Fruit fly (Drosophila melanogaster) whole organism, embryonic: Measurements from ENCODE around the gene CG6659.

Experiments
- CG10274 ChIP-seq: fragments of 200-800 bp; sonication (Bioruptor generic); optimal IDR thresholded peaks from 3 replicates; lab custom pipeline; 2017; ENCODE audit warnings: missing biosample characterization, mild to moderate bottlenecking, missing genetic modification characterization
- CG10321 ChIP-seq: fragments of 200-800 bp; sonication (Bioruptor generic); IDR thresholded peaks from 2 replicates; pipeline ENCODE4 v1.3.6; 2022; ENCODE audit warnings: missing biosample characterization, missing genetic modification characterization
- CG10959 ChIP-seq: fragments of 200-800 bp; sonication (Bioruptor generic); IDR thresholded peaks from 2 replicates; pipeline ENCODE4 v1.3.6; 2022; ENCODE audit warnings: missing biosample characterization, missing genetic modification characterization
- CG11398 ChIP-seq: fragments of 200-800 bp; sonication (Bioruptor generic); optimal IDR thresholded peaks from 2 replicates; lab custom pipeline; 2016; ENCODE audit warnings: missing biosample characterization, missing genetic modification characterization
- CG12769 ChIP-seq: fragments of 200-800 bp; sonication (Bioruptor generic); optimal IDR thresholded peaks from 2 replicates; lab custom pipeline; 2019; ENCODE audit warnings: missing biosample characterization, mild to moderate bottlenecking, missing genetic modification characterization, moderate library complexity
- CG14014 ChIP-seq: fragments of 200-800 bp; sonication (Bioruptor generic); IDR thresholded peaks from 2 replicates; pipeline ENCODE4 v1.3.6; 2022; ENCODE audit warnings: missing biosample characterization, missing genetic modification characterization
- CG14050 ChIP-seq: fragments of 200-800 bp; sonication (Bioruptor generic); IDR thresholded peaks from 3 replicates; pipeline ENCODE4 v1.3.6; 2022; ENCODE audit warnings: missing biosample characterization, missing genetic modification characterization
- CG2875 ChIP-seq: fragments of 200-800 bp; sonication (Bioruptor generic); optimal IDR thresholded peaks from 2 replicates; lab custom pipeline; 2017; ENCODE audit warnings: missing biosample characterization, mild to moderate bottlenecking, missing genetic modification characterization, missing genetic modification reagents
- CG32772 ChIP-seq: fragments of 200-800 bp; sonication (Bioruptor generic); IDR thresholded peaks from 2 replicates; pipeline ENCODE4 v1.3.6; 2022; ENCODE audit warnings: missing biosample characterization, missing genetic modification characterization
- CG4360 ChIP-seq: fragments of 200-800 bp; sonication (Bioruptor generic); IDR thresholded peaks from 2 replicates; pipeline ENCODE4 v1.3.6; 2022; ENCODE audit warnings: missing biosample characterization, missing genetic modification characterization
- CG5953 ChIP-seq: fragments of 200-800 bp; sonication (Bioruptor generic); IDR thresholded peaks from 2 replicates; pipeline ENCODE4 v1.3.6; 2022; ENCODE audit warnings: missing biosample characterization, missing genetic modification characterization
- CG6254 ChIP-seq: fragments of 200-800 bp; sonication (Bioruptor generic); optimal IDR thresholded peaks from 3 replicates; lab custom pipeline; 2017; ENCODE audit warnings: mild to moderate bottlenecking, missing biosample characterization, missing genetic modification reagents, missing genetic modification characterization
- CG8089 ChIP-seq: fragments of 200-800 bp; sonication (Bioruptor generic); optimal IDR thresholded peaks from 3 replicates; lab custom pipeline; 2016; ENCODE audit warnings: missing biosample characterization, missing genetic modification characterization
- CG8765 ChIP-seq: fragments of 200-800 bp; sonication (Bioruptor generic); IDR thresholded peaks from 2 replicates; pipeline ENCODE4 v1.3.6; 2022; ENCODE audit warnings: missing biosample characterization, missing genetic modification characterization
- CG9609 ChIP-seq: fragments of 200-800 bp; sonication (Bioruptor generic); optimal IDR thresholded peaks from 3 replicates; lab custom pipeline; 2016; ENCODE audit warnings: missing biosample characterization, missing genetic modification characterization
- CG9727 ChIP-seq: fragments of 200-800 bp; sonication (Bioruptor generic); optimal IDR thresholded peaks from 3 replicates; lab custom pipeline; 2017; ENCODE audit warnings: missing biosample characterization, mild to moderate bottlenecking, missing genetic modification characterization
- D ChIP-seq, 2 experiments: fragments of 200-800 bp in 1 of 2; fragments of >200 bp in 1 of 2; sonication (Bioruptor generic) in 1 of 2; optimal IDR thresholded peaks; 2 replicates in 1 of 2; 3 replicates in 1 of 2; lab custom pipeline; 2017; ENCODE audit warnings: mild to moderate bottlenecking in 1 of 2, missing biosample characterization in 1 of 2, missing genetic modification characterization in 1 of 2, missing genetic modification reagents in 1 of 2
- Dfd ChIP-seq, 2 experiments: fragments of >200 bp; optimal IDR thresholded peaks; 2 replicates each; lab custom pipeline; 2017; ENCODE audit warnings: missing biosample characterization in 2 of 2, missing genetic modification characterization in 2 of 2
- Dip3 ChIP-seq: fragments of 200-800 bp; sonication (Bioruptor generic); optimal IDR thresholded peaks from 3 replicates; lab custom pipeline; 2016; ENCODE audit warnings: missing biosample characterization, missing genetic modification characterization
- Elba2 ChIP-seq: fragments of 200-800 bp; sonication (Bioruptor generic); optimal IDR thresholded peaks from 3 replicates; lab custom pipeline; 2016; ENCODE audit warnings: missing biosample characterization, missing genetic modification characterization
- Hmr ChIP-seq: fragments of 200-800 bp; sonication (Bioruptor generic); optimal IDR thresholded peaks from 3 replicates; lab custom pipeline; 2017; ENCODE audit warnings: mild to moderate bottlenecking, missing biosample characterization, missing genetic modification reagents, missing genetic modification characterization
- Mad ChIP-seq: fragments of 200-800 bp; sonication (Bioruptor generic); optimal IDR thresholded peaks from 2 replicates; lab custom pipeline; 2016; ENCODE audit warnings: missing biosample characterization, missing genetic modification characterization
- Med ChIP-seq: fragments of 200-800 bp; sonication (Bioruptor generic); peaks from one replicate; lab custom pipeline; 2016; ENCODE audit warnings: missing biosample characterization, missing genetic modification characterization, mild to moderate bottlenecking, inconsistent platforms, moderate library complexity
- Rfx ChIP-seq: fragments of 200-800 bp; sonication (Bioruptor generic); IDR thresholded peaks from 2 replicates; pipeline ENCODE4 v1.3.6; 2022; ENCODE audit warnings: missing biosample characterization, missing genetic modification characterization
- Sin3A ChIP-seq: fragments of >200 bp; optimal IDR thresholded peaks from 2 replicates; lab custom pipeline; 2018
- amos ChIP-seq: fragments of 200-800 bp; sonication (Bioruptor generic); IDR thresholded peaks from 2 replicates; pipeline ENCODE4 v1.3.6; 2022; ENCODE audit warnings: missing biosample characterization, missing genetic modification characterization; ENCODE audit not compliant: partially characterized antibody
- br ChIP-seq: fragments of >200 bp; optimal IDR thresholded peaks from 2 replicates; lab custom pipeline; 2017
- chif ChIP-seq, 2 experiments: fragments of 200-800 bp; sonication (Bioruptor generic); optimal IDR thresholded peaks; 3 replicates each; lab custom pipeline; 2016; ENCODE audit warnings: missing biosample characterization in 2 of 2, missing genetic modification characterization in 2 of 2
- dpn ChIP-seq, 2 experiments: fragments of 200-800 bp; sonication (Bioruptor generic); optimal IDR thresholded peaks; 3 replicates each; lab custom pipeline; 2016; ENCODE audit warnings: missing biosample characterization in 2 of 2, missing genetic modification characterization in 2 of 2
- ewg ChIP-seq: fragments of 200-800 bp; sonication (Bioruptor generic); optimal IDR thresholded peaks from 3 replicates; lab custom pipeline; 2017; ENCODE audit warnings: mild to moderate bottlenecking, missing biosample characterization, missing genetic modification reagents, missing genetic modification characterization
- fd64A ChIP-seq: fragments of 200-800 bp; sonication (Bioruptor generic); optimal IDR thresholded peaks from 3 replicates; lab custom pipeline; 2018; ENCODE audit warnings: missing biosample characterization, mild to moderate bottlenecking, missing genetic modification characterization
- gfzf ChIP-seq: fragments of 200-800 bp; sonication (Bioruptor generic); optimal IDR thresholded peaks from 2 replicates; lab custom pipeline; 2016; ENCODE audit warnings: missing biosample characterization, mild to moderate bottlenecking, missing genetic modification characterization, moderate library complexity
- gro ChIP-seq: fragments of 200-800 bp; sonication (Bioruptor generic); optimal IDR thresholded peaks from 2 replicates; lab custom pipeline; 2016; ENCODE audit warnings: missing biosample characterization, missing genetic modification characterization
- gsb-n ChIP-seq: fragments of 200-800 bp; sonication (Bioruptor generic); optimal IDR thresholded peaks from 3 replicates; lab custom pipeline; 2018; ENCODE audit warnings: missing biosample characterization, mild to moderate bottlenecking, missing genetic modification characterization
- hbn ChIP-seq: fragments of 200-800 bp; sonication (Bioruptor generic); IDR thresholded peaks from 2 replicates; pipeline ENCODE4 v1.3.6; 2022; ENCODE audit warnings: missing biosample characterization, missing genetic modification characterization; ENCODE audit not compliant: partially characterized antibody
- inv ChIP-seq: fragments of 200-800 bp; sonication (Bioruptor generic); IDR thresholded peaks from 2 replicates; pipeline ENCODE4 v1.3.6; 2022; ENCODE audit warnings: missing biosample characterization, missing genetic modification characterization; ENCODE audit not compliant: partially characterized antibody
- jing ChIP-seq: fragments of 200-800 bp; sonication (Bioruptor generic); optimal IDR thresholded peaks from 2 replicates; lab custom pipeline; 2018; ENCODE audit warnings: missing biosample characterization, mild to moderate bottlenecking, missing genetic modification characterization
- ken ChIP-seq: fragments of 200-800 bp; sonication (Bioruptor generic); IDR thresholded peaks from 3 replicates; pipeline ENCODE4 v1.3.6; 2022; ENCODE audit warnings: missing biosample characterization, missing genetic modification characterization
- kni ChIP-seq: fragments of 200-800 bp; sonication (Bioruptor generic); optimal IDR thresholded peaks from 3 replicates; lab custom pipeline; 2017; ENCODE audit warnings: mild to moderate bottlenecking, missing biosample characterization, missing genetic modification reagents, missing genetic modification characterization
- knrl ChIP-seq: fragments of 200-800 bp; sonication (Bioruptor generic); IDR thresholded peaks from 3 replicates; pipeline ENCODE4 v1.3.6; 2022; ENCODE audit warnings: missing biosample characterization, missing genetic modification characterization; ENCODE audit not compliant: partially characterized antibody
- oc ChIP-seq: fragments of 200-800 bp; sonication (Bioruptor generic); optimal IDR thresholded peaks from 2 replicates; lab custom pipeline; 2018; ENCODE audit warnings: missing biosample characterization, mild to moderate bottlenecking, missing genetic modification characterization, moderate library complexity
- onecut ChIP-seq: fragments of 200-800 bp; sonication (Bioruptor generic); IDR thresholded peaks from 2 replicates; pipeline ENCODE4 v1.3.6; 2022; ENCODE audit warnings: missing biosample characterization, missing genetic modification characterization
- phol ChIP-seq: fragments of 200-800 bp; sonication (Bioruptor generic); optimal IDR thresholded peaks from 3 replicates; lab custom pipeline; 2018; ENCODE audit warnings: missing biosample characterization, mild to moderate bottlenecking, missing genetic modification characterization, moderate library complexity
- row ChIP-seq: fragments of 200-800 bp; sonication (Bioruptor generic); IDR thresholded peaks from 3 replicates; pipeline ENCODE4 v1.3.6; 2022; ENCODE audit warnings: missing biosample characterization, missing genetic modification characterization
- sug ChIP-seq: fragments of 200-800 bp; optimal IDR thresholded peaks from 2 replicates; lab custom pipeline; 2019; ENCODE audit warnings: missing biosample characterization, mild to moderate bottlenecking, missing genetic modification characterization, moderate library complexity
- trem ChIP-seq: fragments of 200-800 bp; optimal IDR thresholded peaks from 3 replicates; lab custom pipeline; 2019; ENCODE audit warnings: missing biosample characterization, mild to moderate bottlenecking, missing genetic modification characterization, moderate library complexity
- trh ChIP-seq: fragments of 200-800 bp; sonication (Bioruptor generic); optimal IDR thresholded peaks from 2 replicates; lab custom pipeline; 2016; ENCODE audit warnings: missing biosample characterization, missing genetic modification characterization
- unpg ChIP-seq: fragments of 200-800 bp; sonication (Bioruptor generic); optimal IDR thresholded peaks from 3 replicates; lab custom pipeline; 2018; ENCODE audit warnings: missing biosample characterization, mild to moderate bottlenecking, missing genetic modification characterization, moderate library complexity
- wor ChIP-seq: fragments of 200-800 bp; sonication (Bioruptor generic); IDR thresholded peaks from 2 replicates; pipeline ENCODE4 v1.3.6; 2022; ENCODE audit warnings: missing biosample characterization, missing genetic modification characterization
- zen ChIP-seq: fragments of 200-800 bp; sonication (Bioruptor generic); optimal IDR thresholded peaks from 3 replicates; lab custom pipeline; 2018; ENCODE audit warnings: missing biosample characterization, mild to moderate bottlenecking, missing genetic modification characterization, moderate library complexity

The CG6659 gene

DNA sequence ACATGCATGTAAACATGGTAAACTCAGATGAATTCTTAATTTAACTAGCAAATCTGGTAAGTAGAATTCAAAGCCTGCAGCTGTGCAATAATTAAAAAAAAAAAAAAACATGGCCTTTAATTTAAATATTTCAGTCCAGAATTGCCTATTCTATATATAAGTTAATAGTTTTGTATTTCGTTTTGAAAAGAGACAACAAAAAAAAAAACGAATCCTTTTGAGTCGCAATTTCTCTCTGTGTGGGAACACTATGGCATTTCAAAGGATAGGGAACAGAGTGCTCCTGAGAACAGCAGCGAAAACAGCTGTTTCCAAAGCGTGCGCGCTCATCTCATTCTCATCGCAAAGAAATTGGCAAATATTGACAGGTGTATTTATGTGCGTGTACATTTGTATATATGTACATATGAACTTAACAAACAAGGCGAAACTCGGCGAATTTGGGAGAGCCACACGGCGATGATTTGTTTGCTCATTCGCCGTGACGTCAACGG, 11.3 kb downstream of the CG6659 start (continued):
- TF ChIP-seq D (optimal IDR thresholded peaks at IDR 0.05; lab: Kevin White, UChicago) (no peak), D (GFP tag; optimal IDR thresholded peaks at IDR 0.05; lab: Kevin White, UChicago) (peak; percentile 57), kni (GFP tag; lab: Kevin White, UChicago) (peak; percentile 6), jing (GFP tag; lab: Kevin White, UChicago) (no peak), knrl (no peak), oc (peak; percentile 4), amos (GFP tag; lab: Robert Waterston, UW) (no peak), CG8089 (no peak), wor (GFP tag; lab: Robert Waterston, UW) (peak; percentile 55), trem (tag; lab: Kevin White, UChicago) (peak; percentile 38), sug (tag; lab: Kevin White, UChicago) (no peak), CG9609 (GFP tag; lab: Kevin White, UChicago) (peak; percentile 8), CG4360 (GFP tag; lab: Robert Waterston, UW) (no peak), Med (peak; percentile 77), gsb-n (tag; lab: Kevin White, UChicago) (peak; percentile 50), CG6254 (GFP tag; lab: Kevin White, UChicago) (peak; percentile 35), Sin3A (lab: Kevin White, UChicago) (no peak), CG10321 (GFP tag; lab: Robert Waterston, UW) (no peak), fd64A (GFP tag; lab: Kevin White, UChicago) (peak; percentile 30), Dip3 (GFP tag; lab: Kevin White, UChicago) (peak; percentile 10), unpg (GFP tag; lab: Kevin White, UChicago) (peak; percentile 60), Dfd (GFP tag; optimal IDR thresholded peaks at IDR 0.05; lab: Kevin White, UChicago) (no peak), dpn (GFP tag; optimal IDR thresholded peaks at IDR 0.05; lab: Kevin White, UChicago) (peak; percentile 25 to 52), phol (tag; lab: Kevin White, UChicago) (peak; percentile 73), row (GFP tag; lab: Robert Waterston, UW) (peak; percentile 73), CG5953 (GFP tag; lab: Robert Waterston, UW) (no peak), CG10274 (GFP tag; lab: Kevin White, UChicago) (peak; percentile 5), CG12769 (tag; lab: Kevin White, UChicago) (peak; percentile 54), CG10959 (GFP tag; lab: Robert Waterston, UW) (0 out of 2 replicates have a peak, but pooled peaks have one; percentile 25), onecut (GFP tag; lab: Robert Waterston, UW) (0 out of 2 replicates have a peak, but pooled peaks have one; percentile 14), Hmr (GFP tag; lab: Kevin White, UChicago) (peak; percentile 55), CG8765 (GFP tag; lab: Robert Waterston, UW) (peak; percentile 24; the same call in 1 of the 2 replicates), CG11398 (GFP tag; lab: Kevin White, UChicago) (no peak), gfzf (GFP tag; lab: Kevin White, UChicago) (no peak), ken (GFP tag; lab: Robert Waterston, UW) (peak; percentile 53; the same call in 1 of the 3 replicates), gro (GFP tag; lab: Kevin White, UChicago) (peak; percentile 6), CG2875 (GFP tag; lab: Kevin White, UChicago) (no peak), chif (GFP tag; optimal IDR thresholded peaks at IDR 0.05; lab: Kevin White, UChicago) (peak; percentile 37 to 65), zen (tag; lab: Kevin White, UChicago) (no peak), Elba2 (GFP tag; lab: Kevin White, UChicago) (no peak), Mad (GFP tag; lab: Kevin White, UChicago) (no peak), CG32772 (GFP tag; lab: Robert Waterston, UW) (peak; percentile 41; the same call in 1 of the 2 replicates), br (no peak), ewg (GFP tag; lab: Kevin White, UChicago) (peak; percentile 45), hbn (GFP tag; lab: Robert Waterston, UW) (no peak), trh (no peak), Rfx (peak; percentile 53; the same call in 1 of the 2 replicates), CG14014 (GFP tag; lab: Robert Waterston, UW) (peak; percentile 9; the same call in 1 of the 2 replicates), inv (GFP tag; lab: Robert Waterston, UW) (no peak), CG14050 (GFP tag; lab: Robert Waterston, UW) (peak; percentile 35), CG9727 (GFP tag; lab: Kevin White, UChicago) (peak; percentile 78)
